Fruit fly (Drosophila melanogaster) whole organism, adult: Measurements from ENCODE around the gene CG10467.

Experiments used
- CG12768 ChIP-seq: fragments of 200-800 bp; sonication (Bioruptor generic); optimal IDR thresholded peaks from 2 replicates; lab custom pipeline; 2017; ENCODE audit warnings: missing biosample characterization, missing genetic modification characterization, mild to moderate bottlenecking, moderate library complexity, missing genetic modification reagents
- CG14711 ChIP-seq: fragments of 200-800 bp; sonication (Bioruptor generic); optimal IDR thresholded peaks from 2 replicates; lab custom pipeline; 2018; ENCODE audit warnings: missing biosample characterization, mild to moderate bottlenecking, missing genetic modification characterization, moderate library complexity
- CG5204 ChIP-seq: fragments of 200-800 bp; sonication (Bioruptor generic); optimal IDR thresholded peaks from 2 replicates; lab custom pipeline; 2016; ENCODE audit warnings: missing biosample characterization, missing genetic modification characterization
- CG7045 ChIP-seq: fragments of 200-800 bp; sonication (Bioruptor generic); optimal IDR thresholded peaks from 2 replicates; lab custom pipeline; 2017; ENCODE audit warnings: missing biosample characterization, mild to moderate bottlenecking, missing genetic modification characterization
- Clk ChIP-seq: fragments of 200-800 bp; sonication (Bioruptor generic); optimal IDR thresholded peaks from 2 replicates; lab custom pipeline; 2017; ENCODE audit warnings: missing biosample characterization, missing genetic modification characterization
- Crg-1 ChIP-seq: fragments of 200-800 bp; sonication (Bioruptor generic); optimal IDR thresholded peaks from 2 replicates; lab custom pipeline; 2016; ENCODE audit warnings: missing biosample characterization, missing genetic modification characterization
- Hr96 ChIP-seq: fragments of 200-800 bp; sonication (Bioruptor generic); optimal IDR thresholded peaks from 2 replicates; lab custom pipeline; 2016; ENCODE audit warnings: missing biosample characterization, missing genetic modification characterization
- Mnt ChIP-seq: fragments of 200-800 bp; sonication (Bioruptor generic); optimal IDR thresholded peaks from 2 replicates; lab custom pipeline; 2016; ENCODE audit warnings: missing biosample characterization, mild to moderate bottlenecking, missing genetic modification characterization
- bab1 ChIP-seq: fragments of 200-800 bp; sonication (Bioruptor generic); optimal IDR thresholded peaks from 3 replicates; lab custom pipeline; 2019; ENCODE audit warnings: missing biosample characterization, mild to moderate bottlenecking, missing genetic modification characterization, moderate library complexity
- cic ChIP-seq: fragments of 200-800 bp; sonication (Bioruptor generic); optimal IDR thresholded peaks from 2 replicates; lab custom pipeline; 2017; ENCODE audit warnings: missing biosample characterization, mild to moderate bottlenecking, missing genetic modification characterization, moderate library complexity
- cnc ChIP-seq, 2 experiments: fragments of >200 bp; optimal IDR thresholded peaks; 2 replicates each; lab custom pipeline; 2017
- kay ChIP-seq: fragments of 200-800 bp; sonication (Bioruptor generic); peaks from one replicate; lab custom pipeline; 2016; ENCODE audit warnings: missing biosample characterization, missing genetic modification characterization, borderline replicate concordance
- ovo ChIP-seq: fragments of 200-800 bp; sonication (Bioruptor generic); optimal IDR thresholded peaks from 2 replicates; lab custom pipeline; 2016; ENCODE audit warnings: missing biosample characterization, missing genetic modification characterization
- toe ChIP-seq: fragments of 200-800 bp; sonication (Bioruptor generic); optimal IDR thresholded peaks from 2 replicates; lab custom pipeline; 2016; ENCODE audit warnings: missing biosample characterization, missing genetic modification characterization

CG10467 gene

DNA sequence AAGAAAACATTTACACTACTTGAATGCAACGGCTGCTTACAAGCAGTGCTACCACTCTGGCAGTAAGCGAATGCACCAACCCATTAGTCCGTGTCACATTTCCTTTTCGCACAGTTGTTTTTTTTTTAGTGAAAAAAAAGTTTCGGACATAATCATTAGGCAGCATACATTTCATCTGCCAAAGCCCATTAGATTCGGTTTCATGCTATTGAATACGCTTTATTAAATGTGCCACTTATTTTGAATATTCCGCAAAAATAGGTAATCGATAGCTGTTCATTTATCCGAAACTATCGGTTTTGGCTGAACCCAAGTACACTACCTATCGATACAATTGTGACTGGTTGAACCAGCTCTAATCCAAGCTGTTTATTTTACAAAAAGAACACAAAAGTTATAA is 39.7 kb downstream of the CG10467 start, which contains the start of gene tant:
Gene tant, plus strand, starts transcription at position 334 of the 400 bp plus-strand sequence.
- TF ChIP-seq CG14711 = no peak
- TF ChIP-seq ovo (GFP tag; lab: Kevin White, UChicago) = peak; percentile 3
- TF ChIP-seq cic = no peak
- peak; percentile 11 for TF ChIP-seq Hr96 (GFP tag; lab: Kevin White, UChicago)
- TF ChIP-seq bab1 = peak; percentile 19

- TF ChIP-seq cnc (optimal IDR thresholded peaks at IDR 0.05; lab: Kevin White, UChicago) (no peak), CG12768 (GFP tag; lab: Kevin White, UChicago) (no peak), Crg-1 (GFP tag; lab: Kevin White, UChicago) (no peak), Clk (GFP tag; lab: Kevin White, UChicago) (no peak), CG7045 (GFP tag; lab: Kevin White, UChicago) (no peak), cic (no peak)
Measured at dm6 chr3L:6054343-6054742, 40.2 kb downstream of the CG10467 start, which contains the start of gene Jon65Ai. Jon65Ai (minus strand) TSS chr3L:6054443.

DNA sequence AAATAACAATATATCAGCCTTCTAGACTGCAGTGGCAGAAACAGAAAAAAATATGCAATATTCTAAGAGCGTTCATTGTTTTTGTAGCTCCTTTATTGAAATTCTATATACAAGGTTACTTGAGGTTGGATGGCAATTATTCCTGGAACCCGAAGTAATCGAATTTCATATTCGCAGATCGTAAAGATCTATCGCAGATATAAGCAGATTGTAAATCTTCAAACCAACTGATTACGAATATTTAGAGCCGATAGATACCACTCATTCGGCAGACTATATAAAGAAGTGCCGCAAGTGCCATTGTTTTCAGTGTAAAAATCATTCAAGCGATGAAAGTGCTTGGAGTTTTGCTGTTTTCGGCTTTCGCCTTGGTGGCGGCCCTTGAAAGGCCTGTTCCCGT is 42.5 kb downstream of the CG10467 start, which contains the start of gene Jon65Aii:
Gene Jon65Aii, plus strand, starts transcription at position 301 of the 400 bp plus-strand sequence.
- TF ChIP-seq toe (GFP tag; lab: Kevin White, UChicago) (no peak), kay (peak; percentile 8)

DNA sequence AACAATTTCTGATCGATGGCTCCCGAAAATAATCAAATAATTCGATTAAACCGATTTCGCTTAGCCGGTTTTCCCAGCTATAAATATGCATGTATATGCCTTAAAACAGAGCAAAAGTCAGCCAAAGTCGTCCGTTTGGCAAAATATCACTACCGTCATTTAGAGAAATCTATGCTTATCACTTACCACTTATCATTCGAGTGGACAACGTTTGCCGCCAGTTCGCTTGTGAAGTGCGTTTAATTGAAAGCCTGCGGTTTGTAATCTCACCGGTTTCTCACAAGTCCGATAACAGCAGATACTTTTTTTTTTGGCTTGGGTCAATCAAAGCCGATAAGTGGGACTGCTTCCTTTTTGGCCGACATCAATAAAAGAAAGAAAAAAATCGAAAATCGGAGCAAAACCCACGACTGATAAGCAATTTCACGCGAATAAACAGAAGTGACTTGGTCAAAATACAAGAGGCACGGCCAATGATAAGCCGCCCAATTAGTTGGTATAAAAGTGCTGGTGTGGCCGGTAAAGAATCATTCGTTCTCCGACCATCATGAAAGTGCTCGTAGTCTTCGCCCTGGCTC is 44.2 kb downstream of the CG10467 start, which contains the start of gene Jon65Aiii:
Gene Jon65Aiii, plus strand, starts transcription at position 528 of the 578 bp plus-strand sequence.
- TF ChIP-seq CG14711 = no peak
- no peak for TF ChIP-seq CG5204 (GFP tag; lab: Kevin White, UChicago)
- TF ChIP-seq Mnt (GFP tag; lab: Kevin White, UChicago) = no peak
- peak; percentile 57 for TF ChIP-seq cic
